Worm (Caenorhabditis elegans) whole organism, early embryonic: ENCODE results near the gene daf-19.

Experiments
- B0310.2 ChIP-seq: sonication (generic microtip); optimal IDR thresholded peaks from 2 replicates; lab custom pipeline; 2016; ENCODE audit warnings: mild to moderate bottlenecking, missing genetic modification characterization, missing compliant biosample characterization
- F13C5.2 ChIP-seq: sonication (generic microtip); optimal IDR thresholded peaks from 2 replicates; lab custom pipeline; 2017; ENCODE audit warnings: mild to moderate bottlenecking, missing genetic modification characterization, inconsistent platforms, missing compliant biosample characterization
- aly-1 ChIP-seq: sonication (generic microtip); optimal IDR thresholded peaks from 2 replicates; lab custom pipeline; 2016; ENCODE audit warnings: missing genetic modification characterization, missing compliant biosample characterization
- ama-1 ChIP-seq: fragments of 150-350 bp; optimal IDR thresholded peaks from 2 replicates; lab custom pipeline; 2014
- ceh-13 ChIP-seq: fragments of 200-800 bp; sonication (Bioruptor generic); optimal IDR thresholded peaks from 2 replicates; lab custom pipeline; 2018; ENCODE audit warnings: mild to moderate bottlenecking, missing genetic modification characterization, missing compliant biosample characterization
- ceh-36 ChIP-seq: sonication (generic microtip); optimal IDR thresholded peaks from 2 replicates; lab custom pipeline; 2016; ENCODE audit warnings: missing genetic modification characterization, inconsistent platforms, missing compliant biosample characterization
- ets-7 ChIP-seq: sonication (generic microtip); optimal IDR thresholded peaks from 2 replicates; lab custom pipeline; 2016; ENCODE audit warnings: missing genotype, missing genetic modification characterization, missing compliant biosample characterization
- flt-1 ChIP-seq: fragments of 200-800 bp; sonication (Bioruptor generic); IDR thresholded peaks from 2 replicates; pipeline ENCODE4 v1.3.6; 2022; ENCODE audit warnings: missing genetic modification characterization, missing compliant biosample characterization
- hmbx-1 ChIP-seq: sonication (generic microtip); optimal IDR thresholded peaks from 2 replicates; lab custom pipeline; 2016; ENCODE audit warnings: mild to moderate bottlenecking, missing genetic modification characterization, missing compliant biosample characterization
- hmg-4 ChIP-seq: fragments of 200-800 bp; sonication (Bioruptor generic); optimal IDR thresholded peaks from 2 replicates; lab custom pipeline; 2018; ENCODE audit warnings: mild to moderate bottlenecking, missing genetic modification characterization, missing compliant biosample characterization
- hnd-1 ChIP-seq: sonication (generic microtip); optimal IDR thresholded peaks from 2 replicates; lab custom pipeline; 2016; ENCODE audit warnings: missing genetic modification characterization, missing compliant biosample characterization
- pes-1 ChIP-seq: fragments of 200-800 bp; sonication (Bioruptor generic); IDR thresholded peaks from 2 replicates; pipeline ENCODE4 v1.3.6; 2022; ENCODE audit warnings: missing genetic modification reagents, missing genetic modification characterization, missing compliant biosample characterization
- scrt-1 ChIP-seq: fragments of 200-800 bp; sonication (Bioruptor generic); IDR thresholded peaks from 2 replicates; pipeline ENCODE4 v1.3.6; 2022; ENCODE audit warnings: missing genetic modification characterization, missing compliant biosample characterization
- sea-1 ChIP-seq: fragments of 200-800 bp; sonication (Bioruptor generic); conservative IDR thresholded peaks from 2 replicates; pipeline ENCODE4 v1.3.6; 2022; ENCODE audit warnings: missing genetic modification characterization, missing compliant biosample characterization
- tbx-11 ChIP-seq: fragments of 200-800 bp; sonication (Bioruptor generic); IDR thresholded peaks from 2 replicates; pipeline ENCODE4 v1.3.6; 2022; ENCODE audit warnings: missing genetic modification characterization, missing compliant biosample characterization
- tbx-37 ChIP-seq: fragments of 200-800 bp; sonication (Bioruptor generic); conservative IDR thresholded peaks from 2 replicates; pipeline ENCODE4 v1.3.6; 2022; ENCODE audit warnings: missing genetic modification reagents, missing genetic modification characterization, missing compliant biosample characterization
- tra-4 ChIP-seq: sonication (generic microtip); optimal IDR thresholded peaks from 2 replicates; lab custom pipeline; 2017; ENCODE audit warnings: missing genetic modification characterization, missing compliant biosample characterization

The daf-19 gene

DNA sequence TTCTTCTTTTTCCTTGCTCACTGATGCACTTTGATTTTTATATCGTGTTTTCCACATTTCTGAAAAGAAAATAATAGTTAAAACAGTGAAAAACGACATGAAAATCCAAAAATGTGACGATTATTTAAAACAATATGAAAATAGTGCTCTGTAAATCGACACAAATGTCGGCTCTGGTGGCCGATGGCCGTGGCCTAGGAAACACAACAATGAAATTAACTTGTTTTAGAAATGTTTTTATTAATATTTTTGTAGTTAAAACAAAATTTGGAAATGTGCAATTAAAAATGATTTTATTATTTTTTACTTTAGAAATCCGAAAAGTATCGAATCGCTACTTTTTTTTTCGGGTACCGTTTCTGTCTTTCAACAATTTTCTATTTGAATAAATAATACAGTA is 31.6 kb upstream of the daf-19 start, which contains the start of gene arv-1:
Gene arv-1, minus strand, starts transcription at position 65 of the 400 bp plus-strand sequence.
- TF ChIP-seq ama-1 (lab: Kevin White, UChicago) = no peak
- no peak for TF ChIP-seq sea-1 (GFP tag; lab: Robert Waterston, UW)
- TF ChIP-seq ceh-13 (GFP tag; lab: Kevin White, UChicago) = no peak
- no peak for TF ChIP-seq aly-1 (tag; lab: Kevin White, UChicago)
- no peak for TF ChIP-seq ets-7 (tag; lab: Kevin White, UChicago)
- no peak for TF ChIP-seq tbx-11 (GFP tag; lab: Robert Waterston, UW)
- TF ChIP-seq tbx-37 = peak; percentile 65; the same call in 1 of the 2 replicates
- no peak for TF ChIP-seq hnd-1 (tag; lab: Kevin White, UChicago)
- TF ChIP-seq B0310.2 (tag; lab: Kevin White, UChicago) = no peak
- TF ChIP-seq hmg-4 (GFP tag; lab: Kevin White, UChicago) = no peak
- no peak for TF ChIP-seq scrt-1 (GFP tag; lab: Robert Waterston, UW)
- TF ChIP-seq ceh-36 (tag; lab: Kevin White, UChicago) = no peak
- TF ChIP-seq pes-1 (GFP tag; lab: Robert Waterston, UW) = peak; percentile 61; the same call in 1 of the 2 replicates

DNA sequence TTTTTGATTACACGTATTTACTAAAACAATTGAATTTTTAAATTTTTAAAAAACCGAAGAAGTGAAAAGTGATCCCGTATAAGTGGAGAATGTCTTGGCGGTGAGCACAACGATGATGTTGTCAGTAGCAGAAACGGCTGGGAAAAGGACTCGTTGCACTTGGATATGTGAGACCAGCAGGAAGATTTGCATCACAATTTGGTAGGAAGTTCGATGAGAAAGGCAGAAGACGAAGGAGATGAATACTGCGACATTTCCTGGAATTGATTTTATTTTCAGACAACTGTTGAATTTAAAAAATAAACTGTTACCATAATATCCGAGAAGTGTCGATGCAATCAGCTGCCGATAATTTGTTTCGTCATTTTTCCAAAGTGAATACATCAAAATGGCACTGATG is 30.8 kb upstream of the daf-19 start, which contains the start of gene R05H5.4:
Gene R05H5.4, minus strand, starts transcription at position 101 of the 400 bp plus-strand sequence.
- no peak for TF ChIP-seq sea-1 (GFP tag; lab: Robert Waterston, UW)
- no peak for TF ChIP-seq flt-1
- TF ChIP-seq ceh-36 (tag; lab: Kevin White, UChicago) = no peak
- no peak for TF ChIP-seq aly-1 (tag; lab: Kevin White, UChicago)
- TF ChIP-seq pes-1 (GFP tag; lab: Robert Waterston, UW) = no peak
- TF ChIP-seq ceh-13 (GFP tag; lab: Kevin White, UChicago) = no peak
- no peak for TF ChIP-seq tbx-11 (GFP tag; lab: Robert Waterston, UW)
- no peak for TF ChIP-seq tra-4 (tag; lab: Kevin White, UChicago)
- no peak for TF ChIP-seq hmg-4 (GFP tag; lab: Kevin White, UChicago)
- no peak for TF ChIP-seq ets-7 (tag; lab: Kevin White, UChicago)
- no peak for TF ChIP-seq B0310.2 (tag; lab: Kevin White, UChicago)
- TF ChIP-seq hnd-1 (tag; lab: Kevin White, UChicago) = no peak
- no peak for TF ChIP-seq hmbx-1 (tag; lab: Kevin White, UChicago)
- no peak for TF ChIP-seq tbx-37
- TF ChIP-seq scrt-1 (GFP tag; lab: Robert Waterston, UW) = no peak
- TF ChIP-seq ama-1 (lab: Kevin White, UChicago) = no peak
- TF ChIP-seq F13C5.2 (tag; lab: Kevin White, UChicago) = no peak

DNA sequence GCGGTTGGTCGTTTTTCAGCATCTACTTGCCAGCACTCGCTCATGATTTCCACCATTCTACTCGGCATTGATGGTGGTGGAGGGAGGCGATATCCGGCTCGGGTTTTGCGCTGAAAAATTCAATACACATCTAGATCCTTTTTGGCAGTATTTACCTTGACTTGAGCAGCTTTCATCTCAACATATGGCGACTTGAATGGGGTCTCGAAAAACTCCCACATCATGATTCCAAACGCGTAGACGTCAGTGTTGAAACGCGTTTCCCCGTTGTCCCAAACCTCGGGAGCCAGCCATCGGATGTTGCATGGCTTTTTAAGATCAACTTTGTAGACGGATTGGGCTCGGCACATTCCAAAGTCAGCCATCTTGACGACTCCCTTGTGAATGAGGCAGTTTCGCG is 29.3 kb upstream of the daf-19 start:
- no peak for TF ChIP-seq sea-1 (GFP tag; lab: Robert Waterston, UW)
- TF ChIP-seq flt-1 = no peak
- TF ChIP-seq F13C5.2 (tag; lab: Kevin White, UChicago) = no peak
- TF ChIP-seq hnd-1 (tag; lab: Kevin White, UChicago) = no peak
- TF ChIP-seq ceh-13 (GFP tag; lab: Kevin White, UChicago) = no peak
- no peak for TF ChIP-seq pes-1 (GFP tag; lab: Robert Waterston, UW)

DNA sequence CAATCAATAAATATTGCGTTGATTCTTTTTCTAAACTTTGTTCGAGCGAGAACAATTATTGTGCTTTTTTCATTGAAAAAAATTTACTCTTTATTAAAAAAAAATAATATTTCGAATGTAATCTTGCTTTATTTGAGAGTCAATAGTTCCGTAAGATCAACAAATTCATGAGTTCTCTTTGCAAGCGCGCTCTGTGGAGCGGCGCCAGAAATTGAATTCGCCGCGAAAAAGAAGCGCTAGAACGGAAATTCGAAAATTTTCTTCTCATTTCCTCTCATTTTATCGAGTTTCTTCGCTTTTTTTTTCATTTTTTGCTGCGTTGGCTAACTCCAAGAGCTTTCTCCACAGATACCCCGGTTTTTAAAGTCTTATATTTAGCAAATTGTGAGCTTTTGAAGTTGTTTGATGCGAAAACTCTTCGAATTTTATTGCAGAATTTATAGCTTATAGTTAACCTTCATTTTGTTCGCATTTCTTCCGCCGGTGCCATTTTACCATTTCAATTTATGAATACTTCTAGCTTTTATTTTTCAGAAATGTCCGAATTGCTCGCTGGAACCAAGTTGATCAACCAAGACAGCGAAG is 28.0 kb upstream of the daf-19 start, which contains the start of gene R05H5.3:
Gene R05H5.3, plus strand, starts transcription at position 535 of the 585 bp plus-strand sequence.
- TF ChIP-seq tra-4 (tag; lab: Kevin White, UChicago) (no peak), B0310.2 (tag; lab: Kevin White, UChicago) (no peak), aly-1 (tag; lab: Kevin White, UChicago) (no peak), scrt-1 (GFP tag; lab: Robert Waterston, UW) (no peak), sea-1 (GFP tag; lab: Robert Waterston, UW) (no peak), tbx-11 (GFP tag; lab: Robert Waterston, UW) (no peak), hnd-1 (tag; lab: Kevin White, UChicago) (no peak), ceh-13 (GFP tag; lab: Kevin White, UChicago) (no peak), tbx-37 (no peak), pes-1 (GFP tag; lab: Robert Waterston, UW) (no peak), F13C5.2 (tag; lab: Kevin White, UChicago) (no peak), ceh-36 (tag; lab: Kevin White, UChicago) (no peak), ama-1 (lab: Kevin White, UChicago) (no peak), hmg-4 (GFP tag; lab: Kevin White, UChicago) (no peak), hmbx-1 (tag; lab: Kevin White, UChicago) (no peak)

DNA sequence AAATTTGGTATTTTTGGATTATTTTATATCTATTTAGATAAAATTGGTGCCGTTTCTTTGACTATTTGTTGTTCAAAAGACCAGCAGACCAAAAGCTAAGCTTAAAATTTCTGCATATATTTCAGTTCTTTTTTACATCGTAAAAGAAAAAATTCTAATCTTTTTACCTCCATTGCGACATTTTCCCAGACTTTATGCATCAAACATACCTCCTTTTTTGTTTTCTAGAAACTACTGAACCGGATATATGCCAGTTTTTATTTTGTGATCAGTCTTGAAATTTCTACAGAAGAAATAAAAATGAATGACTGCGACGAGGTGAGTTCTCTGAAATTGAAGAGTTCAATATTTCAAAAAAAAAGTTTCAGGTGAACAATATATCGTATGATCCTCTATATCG is 25.5 kb upstream of the daf-19 start, which contains the start of gene srb-6:
Gene srb-6, plus strand, starts transcription at position 301 of the 400 bp plus-strand sequence.
- TF ChIP-seq tra-4 (tag; lab: Kevin White, UChicago) (no peak), ets-7 (tag; lab: Kevin White, UChicago) (no peak), scrt-1 (GFP tag; lab: Robert Waterston, UW) (no peak), flt-1 (no peak), tbx-37 (no peak), ceh-13 (GFP tag; lab: Kevin White, UChicago) (no peak), hmg-4 (GFP tag; lab: Kevin White, UChicago) (no peak), ceh-36 (tag; lab: Kevin White, UChicago) (no peak), B0310.2 (tag; lab: Kevin White, UChicago) (no peak), ama-1 (lab: Kevin White, UChicago) (no peak), hnd-1 (tag; lab: Kevin White, UChicago) (no peak), pes-1 (GFP tag; lab: Robert Waterston, UW) (no peak), sea-1 (GFP tag; lab: Robert Waterston, UW) (no peak), aly-1 (tag; lab: Kevin White, UChicago) (no peak), tbx-11 (GFP tag; lab: Robert Waterston, UW) (no peak)

DNA sequence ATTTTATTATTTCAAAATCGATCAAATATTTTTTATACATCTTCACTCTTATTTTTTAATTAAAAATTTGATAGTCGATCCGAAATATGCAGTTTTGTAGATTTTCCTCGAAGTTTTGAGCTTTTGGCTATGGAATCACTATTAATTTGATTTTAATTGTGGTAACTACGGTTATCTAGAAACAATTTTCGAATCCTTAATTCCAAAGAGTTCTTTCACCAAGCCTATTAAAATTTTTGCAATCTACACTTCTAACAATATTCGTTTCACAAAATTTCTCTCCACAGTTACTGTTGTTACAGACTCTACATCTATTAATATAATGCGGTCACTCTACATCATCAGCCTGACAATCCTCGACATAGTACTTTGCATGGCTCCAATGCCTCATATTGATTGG is 23.1 kb upstream of the daf-19 start, which contains the start of gene R05H5.7:
Gene R05H5.7, plus strand, starts transcription at position 301 of the 400 bp plus-strand sequence.
- TF ChIP-seq hmbx-1 (tag; lab: Kevin White, UChicago) = no peak
- no peak for TF ChIP-seq B0310.2 (tag; lab: Kevin White, UChicago)
- TF ChIP-seq ets-7 (tag; lab: Kevin White, UChicago) = no peak
- no peak for TF ChIP-seq ama-1 (lab: Kevin White, UChicago)
- TF ChIP-seq hnd-1 (tag; lab: Kevin White, UChicago) = no peak
- no peak for TF ChIP-seq flt-1
- TF ChIP-seq sea-1 (GFP tag; lab: Robert Waterston, UW) = no peak
- TF ChIP-seq F13C5.2 (tag; lab: Kevin White, UChicago) = no peak
- TF ChIP-seq tra-4 (tag; lab: Kevin White, UChicago) = no peak
- TF ChIP-seq hmg-4 (GFP tag; lab: Kevin White, UChicago) = no peak
- TF ChIP-seq scrt-1 (GFP tag; lab: Robert Waterston, UW) = no peak
- no peak for TF ChIP-seq tbx-37
- TF ChIP-seq pes-1 (GFP tag; lab: Robert Waterston, UW) = no peak
- TF ChIP-seq tbx-11 (GFP tag; lab: Robert Waterston, UW) = no peak
- TF ChIP-seq ceh-36 (tag; lab: Kevin White, UChicago) = no peak
- TF ChIP-seq ceh-13 (GFP tag; lab: Kevin White, UChicago) = no peak
- TF ChIP-seq aly-1 (tag; lab: Kevin White, UChicago) = no peak
